Fruit fly (Drosophila melanogaster) whole organism, embryonic: ENCODE measurements around the gene CG15353.

Source experiments
- Ada2b ChIP-seq: fragments of 200-800 bp; sonication (Bioruptor generic); IDR thresholded peaks from 2 replicates; pipeline ENCODE4 v1.3.6; 2022; ENCODE audit warnings: missing biosample characterization, missing genetic modification characterization
- B-H2 ChIP-seq: fragments of 200-800 bp; sonication (Bioruptor generic); optimal IDR thresholded peaks from 2 replicates; lab custom pipeline; 2018; ENCODE audit warnings: missing biosample characterization, mild to moderate bottlenecking, missing genetic modification characterization
- C15 ChIP-seq: fragments of 200-800 bp; sonication (Bioruptor generic); IDR thresholded peaks from 3 replicates; pipeline ENCODE4 v1.3.6; 2022; ENCODE audit warnings: missing biosample characterization, missing genetic modification characterization
- CG10979 ChIP-seq: fragments of 200-800 bp; sonication (Bioruptor generic); optimal IDR thresholded peaks from 2 replicates; lab custom pipeline; 2018; ENCODE audit warnings: missing biosample characterization, mild to moderate bottlenecking, missing genetic modification characterization, moderate library complexity
- CG11504 ChIP-seq: fragments of 200-800 bp; sonication (Bioruptor generic); optimal IDR thresholded peaks from 3 replicates; lab custom pipeline; 2019; ENCODE audit warnings: missing biosample characterization, mild to moderate bottlenecking, missing genetic modification characterization, moderate library complexity
- CG13775 ChIP-seq: fragments of 200-800 bp; sonication (Bioruptor generic); optimal IDR thresholded peaks from 3 replicates; lab custom pipeline; 2017; ENCODE audit warnings: missing biosample characterization, mild to moderate bottlenecking, missing genetic modification characterization
- CG14014 ChIP-seq: fragments of 200-800 bp; sonication (Bioruptor generic); IDR thresholded peaks from 2 replicates; pipeline ENCODE4 v1.3.6; 2022; ENCODE audit warnings: missing biosample characterization, missing genetic modification characterization
- CG15514 ChIP-seq: fragments of 200-800 bp; sonication (Bioruptor generic); optimal IDR thresholded peaks from 3 replicates; lab custom pipeline; 2017; ENCODE audit warnings: missing biosample characterization, missing genetic modification characterization, mild to moderate bottlenecking, moderate library complexity, missing genetic modification reagents
- CG16813 ChIP-seq: fragments of 200-800 bp; sonication (Bioruptor generic); IDR thresholded peaks from 3 replicates; pipeline ENCODE4 v1.3.6; 2022; ENCODE audit warnings: missing biosample characterization, missing genetic modification characterization; ENCODE audit not compliant: partially characterized antibody
- CG16815 ChIP-seq: fragments of 200-800 bp; sonication (Bioruptor generic); optimal IDR thresholded peaks from 3 replicates; lab custom pipeline; 2017; ENCODE audit warnings: missing biosample characterization, mild to moderate bottlenecking, missing genetic modification characterization
- CG17385 ChIP-seq: fragments of 200-800 bp; sonication (Bioruptor generic); optimal IDR thresholded peaks from 3 replicates; lab custom pipeline; 2018; ENCODE audit warnings: missing biosample characterization, mild to moderate bottlenecking, missing genetic modification characterization
- CG1832 ChIP-seq: fragments of 200-800 bp; sonication (Bioruptor generic); optimal IDR thresholded peaks from 2 replicates; lab custom pipeline; 2017; ENCODE audit warnings: missing biosample characterization, mild to moderate bottlenecking, missing genetic modification characterization, inconsistent platforms
- CG32532 ChIP-seq: fragments of 200-800 bp; sonication (Bioruptor generic); IDR thresholded peaks from 2 replicates; pipeline ENCODE4 v1.3.6; 2022; ENCODE audit warnings: missing biosample characterization, missing genetic modification characterization
- CG3847 ChIP-seq: fragments of 200-800 bp; sonication (Bioruptor generic); IDR thresholded peaks from 2 replicates; pipeline ENCODE4 v1.3.6; 2022; ENCODE audit warnings: missing biosample characterization, missing genetic modification characterization
- CG42726 ChIP-seq: fragments of 200-800 bp; sonication (Bioruptor generic); IDR thresholded peaks from 2 replicates; pipeline ENCODE4 v1.3.6; 2022; ENCODE audit warnings: missing biosample characterization, missing genetic modification characterization; ENCODE audit not compliant: partially characterized antibody
- CG6175 ChIP-seq: fragments of 200-800 bp; sonication (Bioruptor generic); IDR thresholded peaks from 3 replicates; pipeline ENCODE4 v1.3.6; 2022; ENCODE audit warnings: missing biosample characterization, missing genetic modification characterization
- CG6854 ChIP-seq: fragments of 200-800 bp; sonication (Bioruptor generic); optimal IDR thresholded peaks from 3 replicates; lab custom pipeline; 2017; ENCODE audit warnings: missing biosample characterization, mild to moderate bottlenecking, missing genetic modification characterization
- CG7839 ChIP-seq: fragments of 200-800 bp; sonication (Bioruptor generic); optimal IDR thresholded peaks from 3 replicates; lab custom pipeline; 2018; ENCODE audit warnings: missing biosample characterization, mild to moderate bottlenecking, missing genetic modification characterization, moderate library complexity
- CG7963 ChIP-seq: fragments of 200-800 bp; sonication (Bioruptor generic); IDR thresholded peaks from 3 replicates; pipeline ENCODE4 v1.3.6; 2022; ENCODE audit warnings: missing biosample characterization, missing genetic modification characterization; ENCODE audit not compliant: partially characterized antibody
- CG8944 ChIP-seq: fragments of 200-800 bp; sonication (Bioruptor generic); optimal IDR thresholded peaks from 3 replicates; lab custom pipeline; 2016; ENCODE audit warnings: missing biosample characterization, missing genetic modification characterization
- D19B ChIP-seq: fragments of 200-800 bp; sonication (Bioruptor generic); optimal IDR thresholded peaks from 2 replicates; lab custom pipeline; 2017; ENCODE audit warnings: missing biosample characterization, mild to moderate bottlenecking, missing genetic modification characterization
- Dek ChIP-seq: fragments of 200-800 bp; sonication (Bioruptor generic); optimal IDR thresholded peaks from 3 replicates; lab custom pipeline; 2019; ENCODE audit warnings: missing biosample characterization, mild to moderate bottlenecking, missing genetic modification characterization, moderate library complexity
- Dp ChIP-seq: fragments of 200-800 bp; sonication (Bioruptor generic); optimal IDR thresholded peaks from 2 replicates; lab custom pipeline; 2018; ENCODE audit warnings: missing biosample characterization, mild to moderate bottlenecking, missing genetic modification characterization, moderate library complexity
- E2f2 ChIP-seq: fragments of 200-800 bp; sonication (Bioruptor generic); IDR thresholded peaks from 2 replicates; pipeline ENCODE4 v1.3.6; 2022; ENCODE audit warnings: missing biosample characterization, missing genetic modification characterization
- Gug ChIP-seq: fragments of 200-800 bp; sonication (Bioruptor generic); IDR thresholded peaks from 4 replicates; pipeline ENCODE4 v1.3.6; 2022; ENCODE audit warnings: missing biosample characterization, missing genetic modification characterization
- HLH4C ChIP-seq: fragments of 200-800 bp; sonication (Bioruptor generic); IDR thresholded peaks from 3 replicates; pipeline ENCODE4 v1.3.6; 2022; ENCODE audit warnings: missing biosample characterization, missing genetic modification characterization; ENCODE audit not compliant: partially characterized antibody
- Hr3 ChIP-seq: fragments of 200-800 bp; sonication (Bioruptor generic); optimal IDR thresholded peaks from 3 replicates; lab custom pipeline; 2016; ENCODE audit warnings: missing biosample characterization, missing genetic modification characterization
- Myb ChIP-seq: fragments of 200-800 bp; sonication (Bioruptor generic); optimal IDR thresholded peaks from 2 replicates; lab custom pipeline; 2016; ENCODE audit warnings: missing biosample characterization, missing genetic modification characterization
- YL-1 ChIP-seq: fragments of 200-800 bp; sonication (Bioruptor generic); optimal IDR thresholded peaks from 3 replicates; lab custom pipeline; 2017; ENCODE audit warnings: missing biosample characterization, mild to moderate bottlenecking, missing genetic modification characterization
- ap ChIP-seq: fragments of 200-800 bp; sonication (Bioruptor generic); IDR thresholded peaks from 2 replicates; pipeline ENCODE4 v1.3.6; 2022; ENCODE audit warnings: missing biosample characterization, missing genetic modification characterization
- bbx ChIP-seq: fragments of 200-800 bp; sonication (Bioruptor generic); IDR thresholded peaks from 2 replicates; pipeline ENCODE4 v1.3.6; 2022; ENCODE audit warnings: missing biosample characterization, missing genetic modification characterization; ENCODE audit not compliant: partially characterized antibody
- crp ChIP-seq, 2 experiments: fragments of 200-800 bp; sonication (Bioruptor generic); optimal IDR thresholded peaks; 2 replicates in 1 of 2; 3 replicates in 1 of 2; lab custom pipeline; 2017; ENCODE audit warnings: missing biosample characterization in 2 of 2, missing genetic modification characterization in 2 of 2, mild to moderate bottlenecking in 1 of 2, moderate library complexity in 1 of 2
- dmrt99B ChIP-seq: fragments of 200-800 bp; sonication (Bioruptor generic); optimal IDR thresholded peaks from 2 replicates; lab custom pipeline; 2018; ENCODE audit warnings: missing biosample characterization, mild to moderate bottlenecking, missing genetic modification characterization, moderate library complexity
- ftz-f1 ChIP-seq: fragments of 200-800 bp; sonication (Bioruptor generic); optimal IDR thresholded peaks from 2 replicates; lab custom pipeline; 2016; ENCODE audit warnings: missing biosample characterization, missing genetic modification characterization
- gem ChIP-seq: fragments of 200-800 bp; sonication (Bioruptor generic); optimal IDR thresholded peaks from 2 replicates; lab custom pipeline; 2019; ENCODE audit warnings: missing biosample characterization, mild to moderate bottlenecking, missing genetic modification characterization, moderate library complexity
- kah ChIP-seq: fragments of 200-800 bp; sonication (Bioruptor generic); optimal IDR thresholded peaks from 2 replicates; lab custom pipeline; 2018; ENCODE audit warnings: missing biosample characterization, mild to moderate bottlenecking, missing genetic modification characterization
- knrl ChIP-seq: fragments of 200-800 bp; sonication (Bioruptor generic); IDR thresholded peaks from 3 replicates; pipeline ENCODE4 v1.3.6; 2022; ENCODE audit warnings: missing biosample characterization, missing genetic modification characterization; ENCODE audit not compliant: partially characterized antibody
- lmd ChIP-seq: fragments of 200-800 bp; sonication (Bioruptor generic); IDR thresholded peaks from 2 replicates; pipeline ENCODE4 v1.3.6; 2022; ENCODE audit warnings: missing biosample characterization, missing genetic modification characterization
- peb ChIP-seq: fragments of 200-800 bp; sonication (Bioruptor generic); IDR thresholded peaks from 2 replicates; pipeline ENCODE4 v1.3.6; 2022; ENCODE audit warnings: missing biosample characterization, missing genetic modification characterization
- prd ChIP-seq, 3 experiments: fragments of >200 bp in 2 of 3; fragments of 200-800 bp in 1 of 3; sonication (Bioruptor generic) in 1 of 3; optimal IDR thresholded peaks in 2 of 3; IDR thresholded peaks in 1 of 3; 2 replicates in 2 of 3; 3 replicates in 1 of 3; pipeline versions ENCODE4 v1.3.6 to Lab custom; 2017 to 2022; ENCODE audit warnings: missing biosample characterization in 1 of 3, missing genetic modification characterization in 1 of 3
- pzg ChIP-seq: fragments of 200-800 bp; sonication (Bioruptor generic); optimal IDR thresholded peaks from 3 replicates; lab custom pipeline; 2018; ENCODE audit warnings: missing biosample characterization, mild to moderate bottlenecking, missing genetic modification characterization, moderate library complexity
- sob ChIP-seq: fragments of 200-800 bp; sonication (Bioruptor generic); IDR thresholded peaks from 2 replicates; pipeline ENCODE4 v1.3.6; 2022; ENCODE audit warnings: missing biosample characterization, missing genetic modification characterization
- tap ChIP-seq: fragments of 200-800 bp; optimal IDR thresholded peaks from 3 replicates; lab custom pipeline; 2019; ENCODE audit warnings: missing biosample characterization, mild to moderate bottlenecking, missing genetic modification characterization, moderate library complexity
- unc-4 ChIP-seq: fragments of 200-800 bp; sonication (Bioruptor generic); IDR thresholded peaks from 2 replicates; pipeline ENCODE4 v1.3.6; 2022; ENCODE audit warnings: missing biosample characterization, missing genetic modification characterization; ENCODE audit not compliant: partially characterized antibody
- wor ChIP-seq: fragments of 200-800 bp; sonication (Bioruptor generic); IDR thresholded peaks from 2 replicates; pipeline ENCODE4 v1.3.6; 2022; ENCODE audit warnings: missing biosample characterization, missing genetic modification characterization
- zfh2 ChIP-seq: fragments of 200-800 bp; sonication (Bioruptor generic); optimal IDR thresholded peaks from 2 replicates; lab custom pipeline; 2016; ENCODE audit warnings: missing biosample characterization, missing genetic modification characterization

The CG15353 gene

DNA sequence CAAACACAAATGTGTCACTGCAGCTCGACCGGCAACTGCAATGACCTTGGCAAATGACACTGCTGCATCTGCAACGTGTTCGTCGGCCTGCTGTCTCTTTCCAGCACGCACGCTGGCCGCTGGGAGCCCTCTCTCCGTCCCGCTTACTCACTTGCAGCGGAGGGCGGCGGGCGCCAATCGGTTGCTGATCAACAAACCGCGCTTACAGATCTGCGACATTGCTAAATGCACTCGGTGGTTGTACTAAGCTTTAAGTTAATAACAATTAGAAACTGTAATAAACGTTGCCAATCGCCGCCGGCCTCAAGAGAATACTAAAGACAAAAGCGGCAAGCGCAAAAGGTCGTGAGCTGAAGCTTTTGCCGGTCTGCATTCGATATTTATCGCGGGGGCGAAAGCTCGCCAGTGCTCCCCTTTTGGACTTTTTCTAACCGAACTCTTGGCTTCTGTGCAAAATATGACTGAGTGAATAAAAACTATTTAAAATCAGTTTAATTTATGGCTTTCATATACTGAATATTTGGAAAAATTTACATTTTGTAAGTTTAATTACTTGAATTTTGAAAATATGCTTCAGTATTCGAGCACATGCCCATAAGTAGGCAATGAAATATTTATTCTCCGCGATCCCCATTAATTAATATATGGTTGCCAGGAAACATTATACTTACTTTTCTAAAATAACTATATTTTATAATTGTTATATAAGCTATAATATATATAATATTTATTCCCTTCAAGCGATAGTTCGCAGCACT is 19.4 kb downstream of the CG15353 start, which contains the start of gene Got2 (continued):
- TF ChIP-seq ftz-f1 (GFP tag; lab: Kevin White, UChicago) (peak; percentile 85), pzg (GFP tag; lab: Kevin White, UChicago) (peak; percentile 34), Dp (GFP tag; lab: Kevin White, UChicago) (peak; percentile 3), knrl (GFP tag; lab: Robert Waterston, UW) (peak; percentile 85), peb (no peak), lmd (peak; percentile 25; the same call in 1 of the 2 replicates), C15 (no peak), Dek (tag; lab: Kevin White, UChicago) (peak; percentile 49), dmrt99B (tag; lab: Kevin White, UChicago) (peak; percentile 19), zfh2 (GFP tag; lab: Kevin White, UChicago) (peak; percentile 28), CG10979 (tag; lab: Kevin White, UChicago) (no peak), CG16815 (peak; percentile 7), CG16813 (peak; percentile 78), CG42726 (GFP tag; lab: Robert Waterston, UW) (peak; percentile 78), CG11504 (tag; lab: Kevin White, UChicago) (peak; percentile 44), CG17385 (GFP tag; lab: Kevin White, UChicago) (peak; percentile 21), Hr3 (GFP tag; lab: Kevin White, UChicago) (peak; percentile 17), E2f2 (GFP tag; lab: Robert Waterston, UW) (0 out of 2 replicates have a peak, but pooled peaks have one; percentile 14), CG14014 (GFP tag; lab: Robert Waterston, UW) (peak; percentile 27; the same call in 1 of the 2 replicates), CG8944 (no peak), CG1832 (GFP tag; lab: Kevin White, UChicago) (peak; percentile 74), Ada2b (GFP tag; lab: Robert Waterston, UW) (peak; percentile 37; the same call in 1 of the 2 replicates), kah (GFP tag; lab: Kevin White, UChicago) (peak; percentile 16), Myb (GFP tag; lab: Kevin White, UChicago) (no peak), Gug (no peak), CG6175 (GFP tag; lab: Robert Waterston, UW) (0 out of 3 replicates have a peak, but pooled peaks have one; percentile 22), sob (peak; percentile 32; the same call in 1 of the 2 replicates), prd (optimal IDR thresholded peaks at IDR 0.05; lab: Kevin White, UChicago) (no peak), prd (GFP tag; IDR thresholded peaks at IDR 0.05; lab: Robert Waterston, UW) (0 out of 3 replicates have a peak, but pooled peaks have one; percentile 32), HLH4C (GFP tag; lab: Robert Waterston, UW) (peak; percentile 78), bbx (peak; percentile 81), CG3847 (GFP tag; lab: Robert Waterston, UW) (0 out of 2 replicates have a peak, but pooled peaks have one; percentile 33), B-H2 (GFP tag; lab: Kevin White, UChicago) (no peak), CG32532 (GFP tag; lab: Robert Waterston, UW) (0 out of 2 replicates have a peak, but pooled peaks have one; percentile 9), D19B (GFP tag; lab: Kevin White, UChicago) (no peak), unc-4 (peak; percentile 84), CG7963 (GFP tag; lab: Robert Waterston, UW) (peak; percentile 75; the same call in 1 of the 3 replicates), CG6854 (peak; percentile 13), CG15514 (GFP tag; lab: Kevin White, UChicago) (peak; percentile 50), YL-1 (GFP tag; lab: Kevin White, UChicago) (no peak), gem (peak; percentile 71), wor (GFP tag; lab: Robert Waterston, UW) (no peak), crp (GFP tag; optimal IDR thresholded peaks at IDR 0.05; lab: Kevin White, UChicago) (peak in 1 of 2 experiments; percentile 63), CG7839 (peak; percentile 48), ap (GFP tag; lab: Robert Waterston, UW) (no peak), CG13775 (GFP tag; lab: Kevin White, UChicago) (peak; percentile 20), tap (tag; lab: Kevin White, UChicago) (no peak)
